Worm (Caenorhabditis elegans) whole organism, young adult: ENCODE data around the gene his-59.

ENCODE experiments used
- B0019.2 ChIP-seq: fragments of 200-800 bp; sonication (Bioruptor generic); conservative IDR thresholded peaks from 2 replicates; pipeline ENCODE4 v1.3.6; 2022; ENCODE audit warnings: missing genetic modification reagents, missing genetic modification characterization, missing compliant biosample characterization
- B0035.1 ChIP-seq: sonication (generic microtip); optimal IDR thresholded peaks from 2 replicates; lab custom pipeline; 2016; ENCODE audit warnings: missing genetic modification characterization, mild to moderate bottlenecking, missing compliant biosample characterization, missing genotype, missing genetic modification reagents
- B0336.3 ChIP-seq: fragments of 200-800 bp; sonication (Bioruptor generic); IDR thresholded peaks from 2 replicates; pipeline ENCODE4 v1.3.6; 2022; ENCODE audit warnings: missing genetic modification characterization, missing compliant biosample characterization
- D2030.7 ChIP-seq: fragments of 200-800 bp; sonication (Bioruptor generic); IDR thresholded peaks from 2 replicates; pipeline ENCODE4 v1.3.6; 2022; ENCODE audit warnings: missing genetic modification reagents, missing genetic modification characterization, missing compliant biosample characterization
- F10E7.11 ChIP-seq: sonication (generic microtip); optimal IDR thresholded peaks from 2 replicates; lab custom pipeline; 2017; ENCODE audit warnings: mild to moderate bottlenecking, missing genetic modification characterization, moderate library complexity, missing compliant biosample characterization
- F33H1.4 ChIP-seq: fragments of 200-800 bp; sonication (Bioruptor generic); IDR thresholded peaks from 2 replicates; pipeline ENCODE4 v1.3.6; 2022; ENCODE audit warnings: missing genetic modification reagents, missing genetic modification characterization, missing compliant biosample characterization
- F37B4.10 ChIP-seq: fragments of 200-800 bp; sonication (Bioruptor generic); IDR thresholded peaks from 2 replicates; pipeline ENCODE4 v1.3.6; 2022; ENCODE audit warnings: missing genetic modification characterization, missing compliant biosample characterization
- F49E8.2 ChIP-seq: sonication (generic microtip); optimal IDR thresholded peaks from 3 replicates; lab custom pipeline; 2017; ENCODE audit warnings: missing genetic modification characterization, mild to moderate bottlenecking, missing compliant biosample characterization, antibody characterized with exemption, moderate library complexity; ENCODE audit not compliant: insufficient read depth
- F57A8.1 ChIP-seq: fragments of 200-800 bp; sonication (Bioruptor generic); optimal IDR thresholded peaks from 2 replicates; lab custom pipeline; 2018; ENCODE audit warnings: mild to moderate bottlenecking, missing genetic modification characterization, moderate library complexity, missing compliant biosample characterization
- K12H6.12 ChIP-seq: fragments of 200-800 bp; sonication (Bioruptor generic); optimal IDR thresholded peaks from 2 replicates; lab custom pipeline; 2018; ENCODE audit warnings: mild to moderate bottlenecking, missing genetic modification characterization, missing compliant biosample characterization
- Y53G8AR.9 ChIP-seq: fragments of 200-800 bp; sonication (Bioruptor generic); conservative IDR thresholded peaks from 2 replicates; pipeline ENCODE4 v1.3.6; 2022; ENCODE audit warnings: missing genetic modification reagents, missing genetic modification characterization, missing compliant biosample characterization
- akir-1 ChIP-seq: fragments of 200-800 bp; sonication (Bioruptor generic); optimal IDR thresholded peaks from 2 replicates; lab custom pipeline; 2018; ENCODE audit warnings: mild to moderate bottlenecking, missing genetic modification characterization, moderate library complexity, missing compliant biosample characterization
- aptf-2 ChIP-seq: fragments of 200-800 bp; sonication (Bioruptor generic); conservative IDR thresholded peaks from 2 replicates; pipeline ENCODE4 v1.3.6; 2022; ENCODE audit warnings: missing genetic modification reagents, missing genetic modification characterization, missing compliant biosample characterization
- aptf-3 ChIP-seq: fragments of 200-800 bp; sonication (Bioruptor generic); IDR thresholded peaks from 2 replicates; pipeline ENCODE4 v1.3.6; 2022; ENCODE audit warnings: missing genetic modification characterization, missing compliant biosample characterization
- atf-7 ChIP-seq: sonication (generic microtip); optimal IDR thresholded peaks from 2 replicates; lab custom pipeline; 2017; ENCODE audit warnings: mild to moderate bottlenecking, missing genetic modification characterization, missing compliant biosample characterization
- attf-5 ChIP-seq: fragments of 200-800 bp; sonication (Bioruptor generic); optimal IDR thresholded peaks from 2 replicates; lab custom pipeline; 2018; ENCODE audit warnings: mild to moderate bottlenecking, missing genetic modification characterization, missing compliant biosample characterization
- bed-2 ChIP-seq: fragments of 200-800 bp; sonication (Bioruptor generic); IDR thresholded peaks from 2 replicates; pipeline ENCODE4 v1.3.6; 2022; ENCODE audit warnings: missing genetic modification reagents, missing genetic modification characterization, missing compliant biosample characterization
- cebp-1 ChIP-seq, 2 experiments: fragments of 200-800 bp in 1 of 2; sonication (Bioruptor generic) in 1 of 2; sonication (generic microtip) in 1 of 2; IDR thresholded peaks in 1 of 2; optimal IDR thresholded peaks in 1 of 2; 2 replicates each; pipeline versions ENCODE4 v1.3.6 to Lab custom; 2017 to 2022; ENCODE audit warnings: missing compliant biosample characterization in 2 of 2, missing genetic modification characterization in 2 of 2, mild to moderate bottlenecking in 1 of 2, missing genetic modification reagents in 1 of 2, moderate library complexity in 1 of 2
- ceh-91 ChIP-seq: fragments of 200-800 bp; sonication (Bioruptor generic); IDR thresholded peaks from 2 replicates; pipeline ENCODE4 v1.3.6; 2022; ENCODE audit warnings: missing genetic modification reagents, missing genetic modification characterization, missing compliant biosample characterization
- dpl-1 ChIP-seq: fragments of 150-350 bp; optimal IDR thresholded peaks from 2 replicates; lab custom pipeline; 2014; ENCODE audit warnings: missing biosample characterization, missing genetic modification reagents, missing genetic modification characterization
- efl-1 ChIP-seq: fragments of 150-350 bp; optimal IDR thresholded peaks from 2 replicates; lab custom pipeline; 2014; ENCODE audit warnings: missing biosample characterization, missing genetic modification reagents, missing genetic modification characterization
- egl-18 ChIP-seq: fragments of 200-800 bp; sonication (Bioruptor generic); IDR thresholded peaks from 2 replicates; pipeline ENCODE4 v1.3.6; 2022; ENCODE audit warnings: missing genetic modification reagents, missing genetic modification characterization, missing compliant biosample characterization
- egl-44 ChIP-seq: fragments of 200-800 bp; sonication (Bioruptor generic); IDR thresholded peaks from 2 replicates; pipeline ENCODE4 v1.3.6; 2022; ENCODE audit warnings: missing genetic modification reagents, missing genetic modification characterization, missing compliant biosample characterization
- egrh-3 ChIP-seq: fragments of 200-800 bp; sonication (Bioruptor generic); IDR thresholded peaks from 2 replicates; pipeline ENCODE4 v1.3.6; 2022; ENCODE audit warnings: missing genetic modification reagents, missing genetic modification characterization, missing compliant biosample characterization
- ets-4 ChIP-seq: fragments of 200-800 bp; sonication (Bioruptor generic); optimal IDR thresholded peaks from 2 replicates; lab custom pipeline; 2018; ENCODE audit warnings: mild to moderate bottlenecking, missing genetic modification characterization, missing compliant biosample characterization
- him-1 ChIP-seq: sonication (generic microtip); optimal IDR thresholded peaks from 2 replicates; lab custom pipeline; 2016; ENCODE audit warnings: missing genotype, missing genetic modification reagents, missing genetic modification characterization, missing compliant biosample characterization
- hmg-1.2 ChIP-seq: fragments of 200-800 bp; sonication (Bioruptor generic); IDR thresholded peaks from 2 replicates; pipeline ENCODE4 v1.3.6; 2022; ENCODE audit warnings: missing genetic modification reagents, missing genetic modification characterization, missing compliant biosample characterization
- lag-1 ChIP-seq: fragments of 200-800 bp; sonication (Bioruptor generic); IDR thresholded peaks from 2 replicates; pipeline ENCODE4 v1.3.6; 2022; ENCODE audit warnings: missing genetic modification reagents, missing genetic modification characterization, missing compliant biosample characterization
- lin-26 ChIP-seq: fragments of 200-800 bp; sonication (Bioruptor generic); IDR thresholded peaks from 2 replicates; pipeline ENCODE4 v1.3.6; 2022; ENCODE audit warnings: missing genetic modification reagents, missing genetic modification characterization, missing compliant biosample characterization
- lin-40 ChIP-seq: sonication (generic microtip); optimal IDR thresholded peaks from 2 replicates; lab custom pipeline; 2016; ENCODE audit warnings: missing genetic modification characterization, mild to moderate bottlenecking, missing compliant biosample characterization, missing genotype, missing genetic modification reagents
- lir-1 ChIP-seq: fragments of 200-800 bp; sonication (Bioruptor generic); conservative IDR thresholded peaks from 2 replicates; pipeline ENCODE4 v1.3.6; 2022; ENCODE audit warnings: missing genetic modification reagents, missing genetic modification characterization, missing compliant biosample characterization
- madf-3 ChIP-seq: fragments of 200-800 bp; sonication (Bioruptor generic); IDR thresholded peaks from 2 replicates; pipeline ENCODE4 v1.3.6; 2022; ENCODE audit warnings: missing genetic modification reagents, missing genetic modification characterization, missing compliant biosample characterization
- madf-6 ChIP-seq: fragments of 200-800 bp; sonication (Bioruptor generic); IDR thresholded peaks from 2 replicates; pipeline ENCODE4 v1.3.6; 2022; ENCODE audit warnings: missing genetic modification reagents, missing genetic modification characterization, missing compliant biosample characterization
- madf-8 ChIP-seq: fragments of 200-800 bp; sonication (Bioruptor generic); conservative IDR thresholded peaks from 2 replicates; pipeline ENCODE4 v1.3.6; 2022; ENCODE audit warnings: missing genetic modification reagents, missing genetic modification characterization, missing compliant biosample characterization
- mel-28 ChIP-seq: sonication (generic microtip); optimal IDR thresholded peaks from 2 replicates; lab custom pipeline; 2016; ENCODE audit warnings: borderline replicate concordance, mild to moderate bottlenecking, missing genetic modification characterization, missing compliant biosample characterization
- mes-4 ChIP-seq: sonication (generic microtip); optimal IDR thresholded peaks from 2 replicates; lab custom pipeline; 2016; ENCODE audit warnings: missing genotype, missing genetic modification characterization, missing compliant biosample characterization
- nfya-1 ChIP-seq: sonication (generic microtip); optimal IDR thresholded peaks from 2 replicates; lab custom pipeline; 2017; ENCODE audit warnings: antibody characterized with exemption, missing compliant biosample characterization, missing genetic modification characterization, borderline replicate concordance; ENCODE audit not compliant: insufficient read depth
- nfyb-1 ChIP-seq: fragments of 200-800 bp; sonication (Bioruptor generic); IDR thresholded peaks from 2 replicates; pipeline ENCODE4 v1.3.6; 2022; ENCODE audit warnings: missing genetic modification reagents, missing genetic modification characterization, missing compliant biosample characterization
- nhr-27 ChIP-seq: fragments of 200-800 bp; sonication (Bioruptor generic); optimal IDR thresholded peaks from 2 replicates; lab custom pipeline; 2018; ENCODE audit warnings: mild to moderate bottlenecking, missing genetic modification characterization, moderate library complexity, missing compliant biosample characterization
- sdz-38 ChIP-seq: sonication (generic microtip); optimal IDR thresholded peaks from 2 replicates; lab custom pipeline; 2016; ENCODE audit warnings: missing genotype, missing genetic modification characterization, missing compliant biosample characterization
- sea-2 ChIP-seq: fragments of 200-800 bp; sonication (Bioruptor generic); IDR thresholded peaks from 2 replicates; pipeline ENCODE4 v1.3.6; 2022; ENCODE audit warnings: missing genetic modification characterization, missing compliant biosample characterization
- snpc-1.1 ChIP-seq: sonication (generic microtip); optimal IDR thresholded peaks from 2 replicates; lab custom pipeline; 2017; ENCODE audit warnings: missing genetic modification characterization, mild to moderate bottlenecking, missing compliant biosample characterization, antibody characterized with exemption, moderate library complexity, missing genotype, missing genetic modification reagents; ENCODE audit not compliant: insufficient read depth
- snpc-3.4 ChIP-seq: sonication (generic microtip); optimal IDR thresholded peaks from 2 replicates; lab custom pipeline; 2017; ENCODE audit warnings: missing genetic modification characterization, mild to moderate bottlenecking, missing compliant biosample characterization, antibody characterized with exemption, moderate library complexity, missing genotype, missing genetic modification reagents
- snpc-4 ChIP-seq, 5 experiments: fragments of 150-350 bp in 1 of 5; sonication (generic microtip) in 4 of 5; optimal IDR thresholded peaks; 2 replicates each; lab custom pipeline; 2014 to 2018; ENCODE audit warnings: missing genetic modification characterization in 5 of 5, missing biosample characterization in 3 of 5, antibody characterized with exemption in 2 of 5, mild to moderate bottlenecking in 2 of 5, missing compliant biosample characterization in 2 of 5, missing genotype in 2 of 5, moderate library complexity in 2 of 5, missing genetic modification reagents in 1 of 5
- unc-130 ChIP-seq: sonication (generic microtip); optimal IDR thresholded peaks from 2 replicates; lab custom pipeline; 2016; ENCODE audit warnings: missing genetic modification reagents, missing genetic modification characterization, missing compliant biosample characterization
- zfh-2 ChIP-seq: fragments of 200-800 bp; sonication (Bioruptor generic); conservative IDR thresholded peaks from 2 replicates; pipeline ENCODE4 v1.3.6; 2022; ENCODE audit warnings: missing genetic modification reagents, missing genetic modification characterization, missing compliant biosample characterization
- ztf-22 ChIP-seq: fragments of 200-800 bp; sonication (Bioruptor generic); optimal IDR thresholded peaks from 2 replicates; lab custom pipeline; 2018; ENCODE audit warnings: mild to moderate bottlenecking, missing genetic modification characterization, moderate library complexity, missing compliant biosample characterization

his-59 gene

ce11 chrIV:7473159-7473649, 14.8 kb upstream of the his-59 start, which contains the start of the genes plk-3 and F55G1.6 (continued):
- TF ChIP-seq nfyb-1, result no peak
- no peak for TF ChIP-seq B0336.3 (GFP tag; lab: Robert Waterston, UW)
- TF ChIP-seq lin-26, result no peak
- no peak for TF ChIP-seq egl-44 (GFP tag; lab: Robert Waterston, UW)
- no peak for TF ChIP-seq lag-1 (GFP tag; lab: Robert Waterston, UW)
- no peak for TF ChIP-seq unc-130 (GFP tag; lab: Kevin White, UChicago)
- TF ChIP-seq nfya-1 (tag; lab: Kevin White, UChicago), result no peak
- TF ChIP-seq madf-6 (GFP tag; lab: Robert Waterston, UW), result peak; percentile 91
- TF ChIP-seq ets-4 (GFP tag; lab: Kevin White, UChicago), result no peak
- TF ChIP-seq dpl-1 (GFP tag; lab: Kevin White, UChicago), result peak; percentile 35
- 0 out of 2 replicates have a peak, but pooled peaks have one; percentile 53 for TF ChIP-seq madf-3 (GFP tag; lab: Robert Waterston, UW)
- TF ChIP-seq zfh-2 (GFP tag; lab: Robert Waterston, UW), result no peak
- TF ChIP-seq F37B4.10 (GFP tag; lab: Robert Waterston, UW), result no peak
- peak; percentile 73 for TF ChIP-seq madf-8 (GFP tag; lab: Robert Waterston, UW)
- peak; percentile 44 for TF ChIP-seq F49E8.2
- no peak for TF ChIP-seq sea-2 (GFP tag; lab: Robert Waterston, UW)
- TF ChIP-seq cebp-1 (GFP tag; IDR thresholded peaks at IDR 0.05; lab: Robert Waterston, UW), result no peak
- TF ChIP-seq cebp-1 (tag; optimal IDR thresholded peaks at IDR 0.05; lab: Kevin White, UChicago), result no peak
- TF ChIP-seq mes-4 (tag; lab: Kevin White, UChicago), result no peak
- TF ChIP-seq K12H6.12 (tag; lab: Kevin White, UChicago), result no peak
- peak; percentile 12; the same call in 1 of the 2 replicates for TF ChIP-seq hmg-1.2 (GFP tag; lab: Robert Waterston, UW)
- TF ChIP-seq mel-28 (tag; lab: Kevin White, UChicago), result no peak
- peak; percentile 89 for TF ChIP-seq F33H1.4 (GFP tag; lab: Robert Waterston, UW)
- TF ChIP-seq aptf-3 (GFP tag; lab: Robert Waterston, UW), result no peak
- peak; percentile 57 for TF ChIP-seq D2030.7 (GFP tag; lab: Robert Waterston, UW)
- TF ChIP-seq lir-1 (GFP tag; lab: Robert Waterston, UW), result no peak
- TF ChIP-seq aptf-2, result no peak
- no peak for TF ChIP-seq B0035.1 (tag; lab: Kevin White, UChicago)
- no peak for TF ChIP-seq lin-40 (tag; lab: Kevin White, UChicago)
- TF ChIP-seq F57A8.1, result no peak
- TF ChIP-seq akir-1, result no peak
- no peak for TF ChIP-seq sdz-38
- TF ChIP-seq B0019.2 (GFP tag; lab: Robert Waterston, UW), result peak; percentile 52; the same call in 1 of the 2 replicates
- no peak for TF ChIP-seq attf-5
- TF ChIP-seq snpc-3.4 (tag; lab: Kevin White, UChicago), result peak; percentile 53
- TF ChIP-seq ceh-91 (GFP tag; lab: Robert Waterston, UW), result peak; percentile 73
- no peak for TF ChIP-seq atf-7 (tag; lab: Kevin White, UChicago)
- TF ChIP-seq nhr-27 (tag; lab: Kevin White, UChicago), result no peak
- TF ChIP-seq F10E7.11 (tag; lab: Kevin White, UChicago), result no peak
- TF ChIP-seq egrh-3 (GFP tag; lab: Robert Waterston, UW), result no peak
- TF ChIP-seq snpc-4 (GFP tag; optimal IDR thresholded peaks at IDR 0.05; lab: Kevin White, UChicago), result no peak
- TF ChIP-seq snpc-4 (tag; optimal IDR thresholded peaks at IDR 0.05; lab: Kevin White, UChicago), result peak in 1 of 4 experiments; percentile 20
- TF ChIP-seq Y53G8AR.9, result no peak
- TF ChIP-seq snpc-1.1 (tag; lab: Kevin White, UChicago), result no peak
- peak; percentile 94 for TF ChIP-seq efl-1 (GFP tag; lab: Kevin White, UChicago)
- TF ChIP-seq egl-18, result no peak
- peak; percentile 11 for TF ChIP-seq him-1 (tag; lab: Kevin White, UChicago)
- TF ChIP-seq bed-2, result no peak
- TF ChIP-seq ztf-22 (GFP tag; lab: Kevin White, UChicago), result no peak
